Worm (Caenorhabditis elegans) whole organism, midembryonic: ENCODE measurements around the gene H05C05.4.

Experiments
- T22C8.4 ChIP-seq: fragments of 200-800 bp; sonication (Bioruptor generic); IDR thresholded peaks from 2 replicates; pipeline ENCODE4 v1.3.6; 2022; ENCODE audit warnings: missing genetic modification characterization, missing compliant biosample characterization
- cog-1 ChIP-seq: sonication (generic microtip); optimal IDR thresholded peaks from 2 replicates; lab custom pipeline; 2016; ENCODE audit warnings: missing genetic modification characterization, missing compliant biosample characterization
- flt-1 ChIP-seq: fragments of 200-800 bp; sonication (Bioruptor generic); IDR thresholded peaks from 2 replicates; pipeline ENCODE4 v1.3.6; 2022; ENCODE audit warnings: missing genetic modification characterization, missing compliant biosample characterization
- klf-2 ChIP-seq: fragments of 200-800 bp; sonication (Bioruptor generic); conservative IDR thresholded peaks from 2 replicates; pipeline ENCODE4 v1.3.6; 2022; ENCODE audit warnings: missing genetic modification reagents, missing genetic modification characterization, missing compliant biosample characterization
- med-1 ChIP-seq: sonication (generic microtip); optimal IDR thresholded peaks from 2 replicates; lab custom pipeline; 2017; ENCODE audit warnings: missing genetic modification characterization, mild to moderate bottlenecking, missing compliant biosample characterization, antibody characterized with exemption, missing genetic modification reagents; ENCODE audit not compliant: insufficient read depth
- ref-1 ChIP-seq: fragments of 200-800 bp; sonication (Bioruptor generic); conservative IDR thresholded peaks from 2 replicates; pipeline ENCODE4 v1.3.6; 2022; ENCODE audit warnings: missing genetic modification reagents, missing genetic modification characterization, missing compliant biosample characterization
- tab-1 ChIP-seq: fragments of 200-800 bp; sonication (Bioruptor generic); IDR thresholded peaks from 2 replicates; pipeline ENCODE4 v1.3.6; 2022; ENCODE audit warnings: missing genetic modification characterization, missing compliant biosample characterization
- ztf-29 ChIP-seq: fragments of 200-800 bp; sonication (Bioruptor generic); IDR thresholded peaks from 2 replicates; pipeline ENCODE4 v1.3.6; 2022; ENCODE audit warnings: missing genetic modification reagents, missing genetic modification characterization, missing compliant biosample characterization

DNA sequence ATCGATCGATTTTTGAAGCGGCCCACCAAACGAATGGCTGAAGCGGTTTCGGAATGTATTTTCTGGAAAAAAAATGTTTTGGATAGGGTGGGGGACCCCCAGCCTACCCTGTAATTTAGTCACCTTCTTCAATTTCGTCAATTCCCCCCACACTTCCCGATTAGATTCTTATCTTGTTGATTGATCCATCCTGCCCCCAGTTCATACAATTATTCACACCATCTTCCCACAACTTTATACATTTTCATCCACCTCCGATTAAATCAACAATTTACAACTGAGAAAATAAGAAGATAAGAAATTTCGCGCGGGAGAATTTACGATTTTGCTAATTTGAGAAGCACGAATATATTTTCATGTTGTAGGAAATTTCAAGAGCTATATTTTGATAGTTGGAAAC is 27.0 kb upstream of the H05C05.4 start:
- TF ChIP-seq flt-1 (GFP tag; lab: Robert Waterston, UW) (no peak), cog-1 (tag; lab: Kevin White, UChicago) (no peak), T22C8.4 (no peak), klf-2 (no peak), med-1 (GFP tag; lab: Kevin White, UChicago) (no peak), tab-1 (GFP tag; lab: Robert Waterston, UW) (no peak), ref-1 (no peak), ztf-29 (GFP tag; lab: Robert Waterston, UW) (no peak)
